Worm (Caenorhabditis elegans) whole organism, dauer: ENCODE results near the gene Y22D7AR.7.

Source experiments
- unc-62 ChIP-seq: sonication (generic microtip); optimal IDR thresholded peaks from 2 replicates; lab custom pipeline; 2017; ENCODE audit warnings: missing biosample characterization, missing genetic modification reagents, missing genetic modification characterization

Y22D7AR.7 gene

ce11 chrIII:1687999-1688398 is at the start of gene Y22D7AR.7:
Y22D7AR.7 (minus strand) TSS chrIII:1688099.
- no peak for TF ChIP-seq unc-62

ce11 chrIII:1733412-1733811 is 45.5 kb upstream of the Y22D7AR.7 start:
- no peak for TF ChIP-seq unc-62

ce11 chrIII:1733001-1733400 is 45.1 kb upstream of the Y22D7AR.7 start, which contains the start of gene ser-4:
ser-4 (minus strand) TSS chrIII:1733101.
- TF ChIP-seq unc-62: no peak

- TF ChIP-seq unc-62: no peak
Observed at ce11 chrIII:1731850-1732249, 44.0 kb upstream of the Y22D7AR.7 start.

ce11 chrIII:1718800-1719199 is 30.9 kb upstream of the Y22D7AR.7 start:
- TF ChIP-seq unc-62: no peak

- no peak for TF ChIP-seq unc-62
Observed at ce11 chrIII:1717772-1718171, 29.9 kb upstream of the Y22D7AR.7 start.

- TF ChIP-seq unc-62: no peak
Observed at ce11 chrIII:1713991-1714611, 26.2 kb upstream of the Y22D7AR.7 start.

- TF ChIP-seq unc-62: no peak
Observed at ce11 chrIII:1705799-1706198, 17.9 kb upstream of the Y22D7AR.7 start, which contains the start of the genes fbxa-13 and Y22D7AR.2. fbxa-13 (minus strand) TSS chrIII:1705899. Y22D7AR.2 (plus strand) TSS chrIII:1705946.

- no peak for TF ChIP-seq unc-62
Observed at ce11 chrIII:1705331-1705730, 17.4 kb upstream of the Y22D7AR.7 start.

ce11 chrIII:1704020-1704419 is 16.1 kb upstream of the Y22D7AR.7 start:
- no peak for TF ChIP-seq unc-62

- TF ChIP-seq unc-62: no peak
Observed at ce11 chrIII:1702337-1702736, 14.4 kb upstream of the Y22D7AR.7 start, which contains the start of gene spex-3. spex-3 (minus strand) TSS chrIII:1702437.

- TF ChIP-seq unc-62: no peak
Observed at ce11 chrIII:1698842-1699241, 10.9 kb upstream of the Y22D7AR.7 start, which contains the start of gene fbxa-74. fbxa-74 (minus strand) TSS chrIII:1698986.

- no peak for TF ChIP-seq unc-62
Observed at ce11 chrIII:1695006-1695405, 7.1 kb upstream of the Y22D7AR.7 start, which contains the start of gene srd-64. srd-64 (minus strand) TSS chrIII:1695106.

ce11 chrIII:1689927-1690326 is 2.0 kb upstream of the Y22D7AR.7 start, which contains the start of gene Y22D7AR.14:
Y22D7AR.14 (minus strand) TSS chrIII:1690027.
- TF ChIP-seq unc-62: no peak

- no peak for TF ChIP-seq unc-62
Observed at ce11 chrIII:1682262-1682661, 5.6 kb downstream of the Y22D7AR.7 start.

ce11 chrIII:1680996-1681395 is 6.9 kb downstream of the Y22D7AR.7 start:
- TF ChIP-seq unc-62: no peak

- no peak for TF ChIP-seq unc-62
Observed at ce11 chrIII:1680393-1680792, 7.5 kb downstream of the Y22D7AR.7 start.

- no peak for TF ChIP-seq unc-62
Observed at ce11 chrIII:1678671-1679070, 9.2 kb downstream of the Y22D7AR.7 start.

- no peak for TF ChIP-seq unc-62
Observed at ce11 chrIII:1676588-1676987, 11.3 kb downstream of the Y22D7AR.7 start, which contains the start of gene Y22D7AR.6. Y22D7AR.6 (minus strand) TSS chrIII:1676721.
